Fruit fly (Drosophila melanogaster) S2 (cell line): ENCODE results near the gene kar.

Experiments
- CG8478 ChIP-seq: fragments of >200 bp; optimal IDR thresholded peaks from 2 replicates; lab custom pipeline; 2018
- CTCF ChIP-seq, 2 experiments: fragments of >200 bp; optimal IDR thresholded peaks; 2 replicates each; lab custom pipeline; 2018

DNA sequence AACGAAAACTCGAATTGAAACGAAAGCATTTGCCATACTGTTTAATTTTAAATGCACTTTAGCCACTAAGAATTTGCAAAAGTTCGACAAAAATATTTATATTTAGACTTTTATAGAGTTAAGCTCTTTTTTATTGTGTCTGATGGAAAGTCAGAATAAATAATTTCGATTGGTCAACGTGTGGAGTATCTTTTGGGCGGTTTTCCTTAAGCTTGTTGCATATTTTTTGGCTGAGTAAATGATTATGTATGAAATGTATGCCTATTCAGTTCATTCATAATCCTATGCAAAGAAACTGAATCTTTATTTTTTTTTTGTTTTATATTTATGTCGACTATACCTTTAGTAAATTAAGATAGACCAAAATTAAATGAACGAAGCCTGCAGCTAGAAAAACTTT lies 36.4 kb downstream of the kar start:
- TF ChIP-seq CTCF (optimal IDR thresholded peaks at IDR 0.05; lab: Kevin White, UChicago) (no peak), CG8478 (no peak)
